Worm (Caenorhabditis elegans) whole organism, L2 larva: ENCODE measurements around the gene syp-2.

ENCODE experiments used
- C34F6.9 ChIP-seq: fragments of 150-350 bp; optimal IDR thresholded peaks from 2 replicates; lab custom pipeline; 2014; ENCODE audit warnings: missing biosample characterization, missing genetic modification characterization
- F13H6.1 ChIP-seq: sonication (generic microtip); optimal IDR thresholded peaks from 2 replicates; lab custom pipeline; 2016; ENCODE audit warnings: missing genetic modification characterization, missing compliant biosample characterization
- Y55F3AM.14 ChIP-seq: fragments of 200-800 bp; sonication (Bioruptor generic); optimal IDR thresholded peaks from 2 replicates; lab custom pipeline; 2018; ENCODE audit warnings: mild to moderate bottlenecking, missing genetic modification characterization, missing compliant biosample characterization
- ZK546.5 ChIP-seq: sonication (generic microtip); optimal IDR thresholded peaks from 2 replicates; lab custom pipeline; 2017; ENCODE audit warnings: missing biosample characterization, missing genetic modification characterization
- alr-1 ChIP-seq: fragments of 150-350 bp; optimal IDR thresholded peaks from 2 replicates; lab custom pipeline; 2014; ENCODE audit warnings: missing biosample characterization, missing genetic modification characterization
- blmp-1 ChIP-seq: sonication (generic microtip); optimal IDR thresholded peaks from 2 replicates; lab custom pipeline; 2017; ENCODE audit warnings: missing genetic modification characterization, mild to moderate bottlenecking, missing compliant biosample characterization, antibody characterized with exemption, moderate library complexity; ENCODE audit not compliant: insufficient read depth
- ceh-16 ChIP-seq: fragments of 150-350 bp; optimal IDR thresholded peaks from 2 replicates; lab custom pipeline; 2014; ENCODE audit warnings: missing biosample characterization, missing genetic modification characterization
- ceh-82 ChIP-seq: fragments of 150-350 bp; optimal IDR thresholded peaks from 2 replicates; lab custom pipeline; 2014; ENCODE audit warnings: missing biosample characterization, missing genetic modification characterization
- crh-2 ChIP-seq: sonication (generic microtip); optimal IDR thresholded peaks from 2 replicates; lab custom pipeline; 2017; ENCODE audit warnings: missing biosample characterization, missing genetic modification characterization
- dmd-4 ChIP-seq: sonication (generic microtip); optimal IDR thresholded peaks from 2 replicates; lab custom pipeline; 2017; ENCODE audit warnings: missing biosample characterization, missing genetic modification characterization
- egl-27 ChIP-seq: sonication (generic microtip); optimal IDR thresholded peaks from 3 replicates; lab custom pipeline; 2017; ENCODE audit warnings: missing biosample characterization, missing genetic modification reagents, missing genetic modification characterization
- elt-1 ChIP-seq: fragments of 150-350 bp; optimal IDR thresholded peaks from 2 replicates; lab custom pipeline; 2014; ENCODE audit warnings: missing biosample characterization, missing genetic modification characterization
- elt-3 ChIP-seq: sonication (generic microtip); optimal IDR thresholded peaks from 2 replicates; lab custom pipeline; 2017; ENCODE audit warnings: missing biosample characterization, missing genetic modification characterization
- fos-1 ChIP-seq: fragments of 150-350 bp; optimal IDR thresholded peaks from 2 replicates; lab custom pipeline; 2014; ENCODE audit warnings: missing biosample characterization, missing genetic modification characterization
- gmeb-1 ChIP-seq: fragments of 150-350 bp; optimal IDR thresholded peaks from 2 replicates; lab custom pipeline; 2014; ENCODE audit warnings: missing biosample characterization, missing genetic modification characterization
- lin-11 ChIP-seq: fragments of 150-350 bp; sonication (generic microtip); optimal IDR thresholded peaks from 2 replicates; lab custom pipeline; 2014; ENCODE audit warnings: missing biosample characterization, missing genetic modification characterization, inconsistent platforms, mixed read lengths
- lin-39 ChIP-seq: fragments of 150-350 bp; optimal IDR thresholded peaks from 2 replicates; lab custom pipeline; 2014; ENCODE audit warnings: missing biosample characterization, missing genetic modification reagents, missing genetic modification characterization
- mab-5 ChIP-seq: fragments of 150-350 bp; optimal IDR thresholded peaks from 2 replicates; lab custom pipeline; 2014; ENCODE audit warnings: missing biosample characterization, missing genetic modification characterization
- mdl-1 ChIP-seq, 2 experiments: fragments of 150-350 bp in 1 of 2; sonication (generic microtip) in 1 of 2; optimal IDR thresholded peaks; 2 replicates each; lab custom pipeline; 2017; ENCODE audit warnings: missing biosample characterization in 2 of 2, missing genetic modification characterization in 2 of 2
- nhr-10 ChIP-seq: sonication (generic microtip); optimal IDR thresholded peaks from 2 replicates; lab custom pipeline; 2017; ENCODE audit warnings: missing biosample characterization, missing genetic modification characterization
- nhr-129 ChIP-seq: fragments of 150-350 bp; optimal IDR thresholded peaks from 2 replicates; lab custom pipeline; 2014; ENCODE audit warnings: missing biosample characterization, missing genetic modification characterization
- nhr-21 ChIP-seq: fragments of 150-350 bp; optimal IDR thresholded peaks from 2 replicates; lab custom pipeline; 2014; ENCODE audit warnings: missing biosample characterization, missing genetic modification characterization
- nhr-23 ChIP-seq: fragments of 150-350 bp; optimal IDR thresholded peaks from 2 replicates; lab custom pipeline; 2014; ENCODE audit warnings: missing biosample characterization, missing genetic modification reagents, missing genetic modification characterization
- nhr-237 ChIP-seq: fragments of 150-350 bp; optimal IDR thresholded peaks from 2 replicates; lab custom pipeline; 2014; ENCODE audit warnings: missing biosample characterization, missing genetic modification characterization
- nhr-25 ChIP-seq: fragments of 150-350 bp; sonication (generic microtip); optimal IDR thresholded peaks from 3 replicates; lab custom pipeline; 2014; ENCODE audit warnings: missing biosample characterization, missing genetic modification characterization
- peb-1 ChIP-seq: fragments of 150-350 bp; optimal IDR thresholded peaks from 2 replicates; lab custom pipeline; 2014; ENCODE audit warnings: missing biosample characterization, missing genetic modification characterization
- sem-4 ChIP-seq: fragments of 150-350 bp; optimal IDR thresholded peaks from 2 replicates; lab custom pipeline; 2014; ENCODE audit warnings: missing biosample characterization, missing genetic modification reagents, missing genetic modification characterization
- skn-1 ChIP-seq: sonication (generic microtip); optimal IDR thresholded peaks from 2 replicates; lab custom pipeline; 2017; ENCODE audit warnings: missing biosample characterization, missing genetic modification characterization
- sma-3 ChIP-seq: sonication (generic microtip); optimal IDR thresholded peaks from 2 replicates; lab custom pipeline; 2016; ENCODE audit warnings: missing genetic modification reagents, missing genetic modification characterization, missing compliant biosample characterization
- unc-39 ChIP-seq: fragments of 150-350 bp; optimal IDR thresholded peaks from 2 replicates; lab custom pipeline; 2014; ENCODE audit warnings: missing biosample characterization, missing genetic modification characterization
- unc-55 ChIP-seq: fragments of 150-350 bp; sonication (generic microtip); optimal IDR thresholded peaks from 3 replicates; lab custom pipeline; 2014; ENCODE audit warnings: missing biosample characterization, missing genetic modification reagents, missing genetic modification characterization
- unc-62 ChIP-seq: fragments of 150-350 bp; optimal IDR thresholded peaks from 2 replicates; lab custom pipeline; 2014; ENCODE audit warnings: missing biosample characterization, missing genetic modification reagents, missing genetic modification characterization
- ztf-1 ChIP-seq: fragments of 200-800 bp; sonication (Bioruptor generic); conservative IDR thresholded peaks from 2 replicates; pipeline ENCODE4 v1.3.6; 2022; ENCODE audit warnings: missing genetic modification characterization, missing compliant biosample characterization
- ztf-11 ChIP-seq: sonication (generic microtip); optimal IDR thresholded peaks from 2 replicates; lab custom pipeline; 2017; ENCODE audit warnings: missing biosample characterization, missing genetic modification characterization
- ztf-4 ChIP-seq: fragments of 150-350 bp; optimal IDR thresholded peaks from 2 replicates; lab custom pipeline; 2014; ENCODE audit warnings: missing biosample characterization, missing genetic modification characterization

Gene syp-2

DNA sequence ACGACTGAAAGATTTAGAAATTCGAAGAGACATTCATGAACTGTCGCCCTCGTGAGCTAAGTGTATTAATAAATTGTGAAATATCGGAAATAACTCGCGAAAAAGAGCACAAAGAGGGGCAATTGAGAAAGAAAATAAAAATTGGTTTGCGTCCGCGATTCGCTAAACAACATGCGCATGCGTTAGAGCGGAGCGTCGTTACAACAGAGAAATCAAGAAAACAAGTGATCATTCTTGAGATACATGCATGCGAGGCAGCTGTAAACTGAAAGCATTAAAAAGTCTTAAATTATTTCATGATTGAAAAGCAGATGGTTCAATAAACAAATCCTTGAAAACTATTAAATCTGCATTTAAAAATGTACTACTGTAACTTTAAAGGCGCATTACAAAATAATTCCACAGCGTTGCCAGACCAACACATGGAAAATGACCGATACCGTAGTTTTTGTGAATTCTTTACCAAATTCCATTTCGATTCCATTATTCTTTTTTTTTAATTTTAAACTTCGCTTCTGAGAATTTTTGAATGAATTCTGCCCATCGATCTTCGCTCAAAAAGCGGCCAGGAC is at the start of gene syp-2, which contains the start of gene cox-16:
TSS of gene syp-2 (plus strand) at position 248 of the 572 bp plus-strand sequence.
TSS of gene cox-16 (minus strand) at position 4 of the 572 bp plus-strand sequence.
- peak; percentile 51 for TF ChIP-seq nhr-129
- no peak for TF ChIP-seq alr-1 (tag; lab: Kevin White, UChicago)
- TF ChIP-seq C34F6.9 (tag; lab: Kevin White, UChicago): peak; percentile 43

DNA sequence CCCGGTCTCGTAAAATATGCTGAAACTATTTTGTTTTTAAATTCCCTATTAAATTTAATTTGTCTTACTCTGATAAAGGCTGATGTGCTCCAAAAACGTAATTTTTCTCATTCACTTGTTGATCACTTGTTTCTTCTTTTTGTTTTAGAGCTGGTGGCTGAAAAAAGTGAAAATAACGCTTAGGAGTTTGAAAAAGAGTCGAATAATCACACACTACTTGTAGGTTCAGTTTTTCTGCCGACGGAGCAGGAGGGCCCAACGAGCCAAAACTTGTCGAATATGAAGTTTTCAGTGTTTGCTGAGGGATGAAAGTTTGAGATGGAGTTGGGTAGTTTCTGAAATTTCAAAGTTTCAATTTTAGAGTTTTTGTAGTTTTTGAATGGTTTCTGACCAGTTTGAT is 49.1 kb upstream of the syp-2 start:
- TF ChIP-seq egl-27 (tag; lab: Kevin White, UChicago) (no peak), dmd-4 (tag; lab: Kevin White, UChicago) (no peak), sem-4 (tag; lab: Kevin White, UChicago) (no peak), peb-1 (tag; lab: Kevin White, UChicago) (no peak), nhr-23 (tag; lab: Kevin White, UChicago) (no peak), unc-62 (GFP tag; lab: Kevin White, UChicago) (no peak), mdl-1 (tag; optimal IDR thresholded peaks at IDR 0.05; lab: Kevin White, UChicago) (no peak), nhr-21 (tag; lab: Kevin White, UChicago) (no peak), ztf-1 (GFP tag; lab: Robert Waterston, UW) (no peak), nhr-129 (no peak), ztf-11 (no peak), ztf-4 (tag; lab: Kevin White, UChicago) (no peak), nhr-10 (tag; lab: Kevin White, UChicago) (no peak)

DNA sequence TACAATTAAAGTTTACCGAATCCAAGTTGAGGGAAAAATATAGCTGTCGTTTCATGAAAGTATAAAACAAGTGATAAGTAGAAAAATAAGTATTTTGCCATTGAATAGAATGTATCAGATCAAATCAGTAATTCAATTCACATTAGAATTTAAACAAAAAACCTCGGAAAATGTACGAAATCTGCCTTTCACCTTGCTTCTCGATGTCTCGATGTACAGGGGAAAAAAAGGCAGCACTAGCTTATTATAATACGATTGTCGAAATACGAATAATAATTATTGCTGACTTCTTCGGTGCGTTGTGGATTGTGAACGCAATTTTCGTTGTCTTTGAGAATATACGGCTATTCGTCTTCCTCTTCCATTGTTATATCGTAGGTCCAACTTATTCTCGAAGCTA is 47.5 kb upstream of the syp-2 start, which contains the start of gene grl-18:
TSS of gene grl-18 (minus strand) at position 101 of the 400 bp plus-strand sequence.
- TF ChIP-seq lin-11 (tag; lab: Kevin White, UChicago) (no peak), C34F6.9 (tag; lab: Kevin White, UChicago) (no peak), ceh-16 (tag; lab: Kevin White, UChicago) (no peak), nhr-25 (no peak), sem-4 (tag; lab: Kevin White, UChicago) (no peak), nhr-21 (tag; lab: Kevin White, UChicago) (no peak), elt-3 (tag; lab: Kevin White, UChicago) (no peak), elt-1 (tag; lab: Kevin White, UChicago) (no peak), skn-1 (tag; lab: Kevin White, UChicago) (no peak), ztf-4 (tag; lab: Kevin White, UChicago) (no peak), lin-39 (tag; lab: Kevin White, UChicago) (no peak), fos-1 (tag; lab: Kevin White, UChicago) (no peak), nhr-237 (tag; lab: Kevin White, UChicago) (no peak)

DNA sequence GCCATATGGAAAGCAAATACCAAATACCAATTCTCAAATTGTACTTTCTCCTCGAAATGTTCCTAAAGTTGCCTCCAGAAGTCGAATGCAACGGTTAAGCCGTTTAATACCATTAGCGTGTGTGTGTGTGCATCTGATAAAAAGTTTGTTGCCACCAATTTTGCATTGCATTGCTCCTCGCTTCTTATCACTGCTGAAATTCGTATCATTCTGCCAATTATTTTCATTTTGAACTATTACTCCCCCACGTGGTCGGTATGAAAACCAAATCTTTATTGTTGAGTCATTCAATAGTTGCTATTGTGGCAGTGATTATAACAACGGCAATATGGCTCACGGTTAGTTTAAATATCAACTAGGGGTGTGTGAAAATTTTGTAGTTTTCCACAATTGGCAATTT is 46.1 kb upstream of the syp-2 start, which contains the start of gene T05C3.6:
TSS of gene T05C3.6 (plus strand) at position 241 of the 400 bp plus-strand sequence.
- TF ChIP-seq ZK546.5 (tag; lab: Kevin White, UChicago) (no peak), ztf-11 (no peak), gmeb-1 (peak; percentile 20), Y55F3AM.14 (GFP tag; lab: Kevin White, UChicago) (no peak), elt-3 (tag; lab: Kevin White, UChicago) (no peak), unc-39 (tag; lab: Kevin White, UChicago) (no peak), mdl-1 (tag; optimal IDR thresholded peaks at IDR 0.05; lab: Kevin White, UChicago) (no peak), sma-3 (GFP tag; lab: Kevin White, UChicago) (no peak), blmp-1 (tag; lab: Kevin White, UChicago) (no peak), ceh-82 (tag; lab: Kevin White, UChicago) (no peak), unc-55 (GFP tag; lab: Kevin White, UChicago) (no peak), crh-2 (peak; percentile 28), fos-1 (tag; lab: Kevin White, UChicago) (peak; percentile 89)

DNA sequence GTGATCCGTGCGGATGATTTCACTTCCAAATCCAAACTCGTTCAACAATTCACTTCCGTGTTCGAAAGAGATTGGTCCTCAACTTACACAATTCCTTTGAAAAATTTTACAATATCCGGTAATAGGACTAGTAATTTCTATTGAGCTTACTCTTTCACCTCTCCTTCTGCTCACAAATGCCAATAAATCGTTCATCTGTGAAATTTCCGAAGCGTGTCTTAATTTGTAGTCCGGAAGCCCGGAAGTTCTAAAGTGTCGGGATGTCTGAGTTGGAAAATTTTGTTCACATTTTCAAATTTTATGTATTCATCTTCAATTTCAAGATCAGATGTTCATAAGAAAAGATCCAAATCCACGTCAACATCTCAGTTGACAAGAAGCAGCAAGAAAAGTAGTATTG is 42.8 kb upstream of the syp-2 start, which contains the start of gene T05C3.2:
TSS of gene T05C3.2 (plus strand) at position 301 of the 400 bp plus-strand sequence.
- TF ChIP-seq ceh-16 (tag; lab: Kevin White, UChicago) (no peak), mab-5 (tag; lab: Kevin White, UChicago) (no peak), elt-1 (tag; lab: Kevin White, UChicago) (no peak), nhr-25 (no peak), unc-62 (GFP tag; lab: Kevin White, UChicago) (no peak), mdl-1 (tag; optimal IDR thresholded peaks at IDR 0.05; lab: Kevin White, UChicago) (no peak), alr-1 (tag; lab: Kevin White, UChicago) (no peak), F13H6.1 (tag; lab: Kevin White, UChicago) (no peak), nhr-23 (tag; lab: Kevin White, UChicago) (no peak), fos-1 (tag; lab: Kevin White, UChicago) (no peak), gmeb-1 (no peak), elt-3 (tag; lab: Kevin White, UChicago) (no peak), skn-1 (tag; lab: Kevin White, UChicago) (no peak), nhr-237 (tag; lab: Kevin White, UChicago) (no peak), C34F6.9 (tag; lab: Kevin White, UChicago) (no peak), ceh-82 (tag; lab: Kevin White, UChicago) (no peak), nhr-21 (tag; lab: Kevin White, UChicago) (no peak), crh-2 (no peak)
